Worm (Caenorhabditis elegans) whole organism, L2 larva: ENCODE measurements around the gene C45H4.18.

Experiments
- R02D3.7 ChIP-seq: fragments of 150-350 bp; optimal IDR thresholded peaks from 2 replicates; lab custom pipeline; 2014; ENCODE audit warnings: missing biosample characterization, missing genetic modification characterization
- Y55F3AM.14 ChIP-seq: fragments of 200-800 bp; sonication (Bioruptor generic); optimal IDR thresholded peaks from 2 replicates; lab custom pipeline; 2018; ENCODE audit warnings: mild to moderate bottlenecking, missing genetic modification characterization, missing compliant biosample characterization
- ceh-82 ChIP-seq: fragments of 150-350 bp; optimal IDR thresholded peaks from 2 replicates; lab custom pipeline; 2014; ENCODE audit warnings: missing biosample characterization, missing genetic modification characterization
- egl-27 ChIP-seq: sonication (generic microtip); optimal IDR thresholded peaks from 3 replicates; lab custom pipeline; 2017; ENCODE audit warnings: missing biosample characterization, missing genetic modification reagents, missing genetic modification characterization
- elt-1 ChIP-seq: fragments of 150-350 bp; optimal IDR thresholded peaks from 2 replicates; lab custom pipeline; 2014; ENCODE audit warnings: missing biosample characterization, missing genetic modification characterization
- elt-3 ChIP-seq: sonication (generic microtip); optimal IDR thresholded peaks from 2 replicates; lab custom pipeline; 2017; ENCODE audit warnings: missing biosample characterization, missing genetic modification characterization
- lin-13 ChIP-seq: fragments of 150-350 bp; optimal IDR thresholded peaks from 2 replicates; lab custom pipeline; 2014; ENCODE audit warnings: missing biosample characterization, missing genetic modification reagents, missing genetic modification characterization
- nhr-12 ChIP-seq: fragments of 150-350 bp; optimal IDR thresholded peaks from 2 replicates; lab custom pipeline; 2014; ENCODE audit warnings: missing biosample characterization, missing genetic modification characterization
- nhr-25 ChIP-seq: fragments of 150-350 bp; sonication (generic microtip); optimal IDR thresholded peaks from 3 replicates; lab custom pipeline; 2014; ENCODE audit warnings: missing biosample characterization, missing genetic modification characterization
- nhr-77 ChIP-seq: fragments of 150-350 bp; optimal IDR thresholded peaks from 2 replicates; lab custom pipeline; 2014; ENCODE audit warnings: missing biosample characterization, missing genetic modification characterization
- skn-1 ChIP-seq: sonication (generic microtip); optimal IDR thresholded peaks from 2 replicates; lab custom pipeline; 2017; ENCODE audit warnings: missing biosample characterization, missing genetic modification characterization
- sma-9 ChIP-seq, 2 experiments: fragments of 150-350 bp in 1 of 2; sonication (generic microtip) in 1 of 2; optimal IDR thresholded peaks; 2 replicates each; lab custom pipeline; 2014 to 2016; ENCODE audit warnings: missing genetic modification characterization in 2 of 2, mild to moderate bottlenecking in 1 of 2, missing biosample characterization in 1 of 2, missing compliant biosample characterization in 1 of 2, missing genetic modification reagents in 1 of 2, moderate library complexity in 1 of 2
- snpc-4 ChIP-seq: fragments of 150-350 bp; optimal IDR thresholded peaks from 2 replicates; lab custom pipeline; 2014; ENCODE audit warnings: missing biosample characterization, missing genetic modification characterization
- ztf-11 ChIP-seq: sonication (generic microtip); optimal IDR thresholded peaks from 2 replicates; lab custom pipeline; 2017; ENCODE audit warnings: missing biosample characterization, missing genetic modification characterization

DNA sequence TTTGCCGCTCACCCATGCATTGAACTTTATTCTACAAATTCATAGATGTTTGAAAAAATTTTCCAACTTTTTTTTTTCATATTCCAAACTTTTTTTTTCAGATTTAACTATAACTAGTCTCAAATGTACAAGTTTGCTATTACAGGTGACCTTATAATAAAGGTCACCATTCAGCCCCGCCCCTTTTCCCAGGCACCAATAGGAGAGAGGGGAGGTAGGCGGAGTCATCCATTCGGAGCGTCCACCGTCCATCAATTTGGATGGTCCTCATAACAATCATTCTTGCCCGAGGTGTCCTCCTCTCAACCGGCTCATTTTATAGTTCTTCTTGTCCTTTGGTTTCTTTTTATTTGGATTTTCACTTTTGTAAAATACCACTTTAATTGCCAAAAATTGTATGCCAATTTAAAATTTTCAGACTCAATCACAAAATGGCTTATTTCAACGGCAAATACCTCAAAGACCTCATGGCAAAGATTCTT lies 12.6 kb downstream of the C45H4.18 start, which contains the start of gene Y5H2B.3:
- no peak for TF ChIP-seq ztf-11
- no peak for TF ChIP-seq skn-1 (tag; lab: Kevin White, UChicago)
- TF ChIP-seq Y55F3AM.14 = no peak
- TF ChIP-seq sma-9 (GFP tag; optimal IDR thresholded peaks at IDR 0.05; lab: Kevin White, UChicago) = no peak
- TF ChIP-seq sma-9 (tag; optimal IDR thresholded peaks at IDR 0.05; lab: Kevin White, UChicago) = no peak
- no peak for TF ChIP-seq snpc-4 (tag; lab: Kevin White, UChicago)
- no peak for TF ChIP-seq elt-1
- TF ChIP-seq ceh-82 = no peak
- TF ChIP-seq R02D3.7 (tag; lab: Kevin White, UChicago) = no peak
- no peak for TF ChIP-seq lin-13 (GFP tag; lab: Kevin White, UChicago)
- TF ChIP-seq nhr-12 = no peak
- no peak for TF ChIP-seq egl-27
- no peak for TF ChIP-seq nhr-77 (tag; lab: Kevin White, UChicago)
- TF ChIP-seq nhr-25 (tag; lab: Kevin White, UChicago) = no peak
- TF ChIP-seq elt-3 (tag; lab: Kevin White, UChicago) = no peak
